Worm (Caenorhabditis elegans) whole organism, young adult: ENCODE data around the gene R13D11.4.

Source experiments
- B0261.1 ChIP-seq: sonication (generic microtip); optimal IDR thresholded peaks from 2 replicates; lab custom pipeline; 2016; ENCODE audit warnings: mild to moderate bottlenecking, missing genetic modification characterization, moderate library complexity, missing compliant biosample characterization
- F22D6.2 ChIP-seq: sonication (generic microtip); optimal IDR thresholded peaks from 2 replicates; lab custom pipeline; 2016; ENCODE audit warnings: mild to moderate bottlenecking, missing genetic modification characterization, missing compliant biosample characterization
- F23B12.7 ChIP-seq: sonication (generic microtip); optimal IDR thresholded peaks from 2 replicates; lab custom pipeline; 2017; ENCODE audit warnings: missing genetic modification characterization, mild to moderate bottlenecking, missing compliant biosample characterization, antibody characterized with exemption, moderate library complexity; ENCODE audit not compliant: insufficient read depth
- F39B2.1 ChIP-seq: fragments of 200-800 bp; sonication (Bioruptor generic); IDR thresholded peaks from 2 replicates; pipeline ENCODE4 v1.3.6; 2022; ENCODE audit warnings: missing genetic modification reagents, missing genetic modification characterization, missing compliant biosample characterization
- K12H6.12 ChIP-seq: fragments of 200-800 bp; sonication (Bioruptor generic); optimal IDR thresholded peaks from 2 replicates; lab custom pipeline; 2018; ENCODE audit warnings: mild to moderate bottlenecking, missing genetic modification characterization, missing compliant biosample characterization
- aptf-2 ChIP-seq: fragments of 200-800 bp; sonication (Bioruptor generic); conservative IDR thresholded peaks from 2 replicates; pipeline ENCODE4 v1.3.6; 2022; ENCODE audit warnings: missing genetic modification reagents, missing genetic modification characterization, missing compliant biosample characterization
- athp-1 ChIP-seq: sonication (generic microtip); optimal IDR thresholded peaks from 2 replicates; lab custom pipeline; 2017; ENCODE audit warnings: mild to moderate bottlenecking, missing genetic modification characterization, missing compliant biosample characterization
- attf-3 ChIP-seq: fragments of 200-800 bp; sonication (Bioruptor generic); conservative IDR thresholded peaks from 2 replicates; pipeline ENCODE4 v1.3.6; 2022; ENCODE audit warnings: missing genetic modification reagents, missing genetic modification characterization, missing compliant biosample characterization
- ceh-100 ChIP-seq: fragments of 200-800 bp; sonication (Bioruptor generic); IDR thresholded peaks from 2 replicates; pipeline ENCODE4 v1.3.6; 2022; ENCODE audit warnings: missing genetic modification reagents, missing genetic modification characterization, missing compliant biosample characterization
- ceh-40 ChIP-seq: fragments of 200-800 bp; sonication (Bioruptor generic); IDR thresholded peaks from 2 replicates; pipeline ENCODE4 v1.3.6; 2022; ENCODE audit warnings: missing genetic modification characterization, missing compliant biosample characterization
- dox-1 ChIP-seq: fragments of 200-800 bp; sonication (Bioruptor generic); IDR thresholded peaks from 2 replicates; pipeline ENCODE4 v1.3.6; 2022; ENCODE audit warnings: missing genetic modification reagents, missing genetic modification characterization, missing compliant biosample characterization
- dpff-1 ChIP-seq: sonication (generic microtip); optimal IDR thresholded peaks from 2 replicates; lab custom pipeline; 2017; ENCODE audit warnings: mild to moderate bottlenecking, missing genetic modification characterization, missing compliant biosample characterization
- dpl-1 ChIP-seq: fragments of 150-350 bp; optimal IDR thresholded peaks from 2 replicates; lab custom pipeline; 2014; ENCODE audit warnings: missing biosample characterization, missing genetic modification reagents, missing genetic modification characterization
- efl-1 ChIP-seq: fragments of 150-350 bp; optimal IDR thresholded peaks from 2 replicates; lab custom pipeline; 2014; ENCODE audit warnings: missing biosample characterization, missing genetic modification reagents, missing genetic modification characterization
- egl-18 ChIP-seq: fragments of 200-800 bp; sonication (Bioruptor generic); IDR thresholded peaks from 2 replicates; pipeline ENCODE4 v1.3.6; 2022; ENCODE audit warnings: missing genetic modification reagents, missing genetic modification characterization, missing compliant biosample characterization
- ets-4 ChIP-seq: fragments of 200-800 bp; sonication (Bioruptor generic); optimal IDR thresholded peaks from 2 replicates; lab custom pipeline; 2018; ENCODE audit warnings: mild to moderate bottlenecking, missing genetic modification characterization, missing compliant biosample characterization
- him-1 ChIP-seq: sonication (generic microtip); optimal IDR thresholded peaks from 2 replicates; lab custom pipeline; 2016; ENCODE audit warnings: missing genotype, missing genetic modification reagents, missing genetic modification characterization, missing compliant biosample characterization
- hlh-26 ChIP-seq: fragments of 200-800 bp; sonication (Bioruptor generic); conservative IDR thresholded peaks from 2 replicates; pipeline ENCODE4 v1.3.6; 2022; ENCODE audit warnings: missing genetic modification reagents, missing genetic modification characterization, missing compliant biosample characterization
- hrde-1 ChIP-seq: sonication (generic microtip); optimal IDR thresholded peaks from 2 replicates; lab custom pipeline; 2016; ENCODE audit warnings: missing genetic modification characterization, mild to moderate bottlenecking, missing compliant biosample characterization, moderate library complexity, missing genotype, missing genetic modification reagents, borderline replicate concordance
- hsf-1 ChIP-seq: fragments of 200-800 bp; sonication (Bioruptor generic); IDR thresholded peaks from 2 replicates; pipeline ENCODE4 v1.3.6; 2022; ENCODE audit warnings: missing genetic modification reagents, missing genetic modification characterization, missing compliant biosample characterization
- lin-35 ChIP-seq, 3 experiments: fragments of 150-350 bp in 2 of 3; sonication (generic microtip) in 1 of 3; optimal IDR thresholded peaks; 2 replicates each; lab custom pipeline; 2014 to 2018; ENCODE audit warnings: missing biosample characterization in 3 of 3, missing genetic modification characterization in 3 of 3, missing genetic modification reagents in 3 of 3
- lin-40 ChIP-seq: sonication (generic microtip); optimal IDR thresholded peaks from 2 replicates; lab custom pipeline; 2016; ENCODE audit warnings: missing genetic modification characterization, mild to moderate bottlenecking, missing compliant biosample characterization, missing genotype, missing genetic modification reagents
- lsl-1 ChIP-seq: fragments of 200-800 bp; sonication (Bioruptor generic); optimal IDR thresholded peaks from 2 replicates; lab custom pipeline; 2018; ENCODE audit warnings: mild to moderate bottlenecking, missing genetic modification characterization, moderate library complexity, missing compliant biosample characterization
- lsy-27 ChIP-seq: sonication (generic microtip); optimal IDR thresholded peaks from 2 replicates; lab custom pipeline; 2017; ENCODE audit warnings: missing genetic modification characterization, mild to moderate bottlenecking, missing compliant biosample characterization, antibody characterized with exemption, missing genotype, borderline replicate concordance; ENCODE audit not compliant: insufficient read depth
- madf-6 ChIP-seq: fragments of 200-800 bp; sonication (Bioruptor generic); IDR thresholded peaks from 2 replicates; pipeline ENCODE4 v1.3.6; 2022; ENCODE audit warnings: missing genetic modification reagents, missing genetic modification characterization, missing compliant biosample characterization
- mcd-1 ChIP-seq: fragments of 200-800 bp; sonication (Bioruptor generic); IDR thresholded peaks from 2 replicates; pipeline ENCODE4 v1.3.6; 2022; ENCODE audit warnings: missing genetic modification reagents, missing genetic modification characterization, missing compliant biosample characterization
- nfya-1 ChIP-seq: sonication (generic microtip); optimal IDR thresholded peaks from 2 replicates; lab custom pipeline; 2017; ENCODE audit warnings: antibody characterized with exemption, missing compliant biosample characterization, missing genetic modification characterization, borderline replicate concordance; ENCODE audit not compliant: insufficient read depth
- nhr-120 ChIP-seq: fragments of 200-800 bp; sonication (Bioruptor generic); IDR thresholded peaks from 2 replicates; pipeline ENCODE4 v1.3.6; 2022; ENCODE audit warnings: missing genetic modification characterization, missing compliant biosample characterization
- nhr-179 ChIP-seq: sonication (generic microtip); optimal IDR thresholded peaks from 2 replicates; lab custom pipeline; 2016; ENCODE audit warnings: mild to moderate bottlenecking, missing genetic modification characterization, missing compliant biosample characterization
- pbrm-1 ChIP-seq: fragments of 200-800 bp; sonication (Bioruptor generic); IDR thresholded peaks from 2 replicates; pipeline ENCODE4 v1.3.6; 2022; ENCODE audit warnings: missing genetic modification reagents, missing genetic modification characterization, missing compliant biosample characterization
- rcor-1 ChIP-seq: fragments of 200-800 bp; sonication (Bioruptor generic); IDR thresholded peaks from 2 replicates; pipeline ENCODE4 v1.3.6; 2022; ENCODE audit warnings: missing genetic modification reagents, missing genetic modification characterization, missing compliant biosample characterization
- repo-1 ChIP-seq: sonication (generic microtip); optimal IDR thresholded peaks from 2 replicates; lab custom pipeline; 2017; ENCODE audit warnings: mild to moderate bottlenecking, missing genetic modification characterization, missing compliant biosample characterization
- sea-2 ChIP-seq: fragments of 200-800 bp; sonication (Bioruptor generic); IDR thresholded peaks from 2 replicates; pipeline ENCODE4 v1.3.6; 2022; ENCODE audit warnings: missing genetic modification characterization, missing compliant biosample characterization
- snpc-1.1 ChIP-seq: sonication (generic microtip); optimal IDR thresholded peaks from 2 replicates; lab custom pipeline; 2017; ENCODE audit warnings: missing genetic modification characterization, mild to moderate bottlenecking, missing compliant biosample characterization, antibody characterized with exemption, moderate library complexity, missing genotype, missing genetic modification reagents; ENCODE audit not compliant: insufficient read depth
- snpc-3.4 ChIP-seq: sonication (generic microtip); optimal IDR thresholded peaks from 2 replicates; lab custom pipeline; 2017; ENCODE audit warnings: missing genetic modification characterization, mild to moderate bottlenecking, missing compliant biosample characterization, antibody characterized with exemption, moderate library complexity, missing genotype, missing genetic modification reagents
- snpc-4 ChIP-seq, 5 experiments: fragments of 150-350 bp in 1 of 5; sonication (generic microtip) in 4 of 5; optimal IDR thresholded peaks; 2 replicates each; lab custom pipeline; 2014 to 2018; ENCODE audit warnings: missing genetic modification characterization in 5 of 5, missing biosample characterization in 3 of 5, antibody characterized with exemption in 2 of 5, mild to moderate bottlenecking in 2 of 5, missing compliant biosample characterization in 2 of 5, missing genotype in 2 of 5, moderate library complexity in 2 of 5, missing genetic modification reagents in 1 of 5
- sptf-2 ChIP-seq: fragments of 200-800 bp; sonication (Bioruptor generic); optimal IDR thresholded peaks from 2 replicates; lab custom pipeline; 2018; ENCODE audit warnings: mild to moderate bottlenecking, missing genetic modification characterization, missing compliant biosample characterization
- tbp1 ChIP-seq: fragments of 200-800 bp; sonication (Bioruptor generic); optimal IDR thresholded peaks from 2 replicates; lab custom pipeline; 2018; ENCODE audit warnings: mild to moderate bottlenecking, missing genetic modification characterization, missing compliant biosample characterization
- tlf-1 ChIP-seq: fragments of 200-800 bp; sonication (Bioruptor generic); optimal IDR thresholded peaks from 2 replicates; lab custom pipeline; 2018; ENCODE audit warnings: mild to moderate bottlenecking, missing genetic modification characterization, missing compliant biosample characterization
- ztf-26 ChIP-seq: sonication (generic microtip); optimal IDR thresholded peaks from 2 replicates; lab custom pipeline; 2017; ENCODE audit warnings: missing genetic modification characterization, missing compliant biosample characterization
- ztf-3 ChIP-seq: fragments of 200-800 bp; sonication (Bioruptor generic); optimal IDR thresholded peaks from 2 replicates; lab custom pipeline; 2018; ENCODE audit warnings: mild to moderate bottlenecking, missing genetic modification characterization, missing compliant biosample characterization

Gene R13D11.4

DNA sequence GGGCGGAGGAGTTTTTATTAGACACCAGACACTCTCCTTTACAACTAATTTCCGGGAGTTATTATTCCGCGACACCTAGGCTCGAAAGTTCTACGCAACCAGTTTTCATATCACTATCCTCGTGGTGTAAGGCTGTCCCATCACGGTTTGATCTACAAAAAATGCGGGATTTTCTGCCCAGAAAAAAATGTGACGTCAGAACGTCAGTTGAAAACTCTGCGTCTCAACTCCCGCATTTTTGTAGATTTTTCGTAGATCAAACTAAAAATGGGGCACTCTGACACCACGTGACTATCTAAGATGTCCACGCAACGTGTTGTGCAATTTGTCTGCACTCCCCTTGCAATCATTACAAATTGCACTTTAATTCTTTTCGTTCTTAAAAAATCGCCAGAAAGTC lies 45.9 kb upstream of the R13D11.4 start, which contains the start of gene str-238:
Gene str-238 (plus strand): TSS at position 301 of the 400 bp plus-strand sequence.
- TF ChIP-seq egl-18 = no peak
- TF ChIP-seq hrde-1 (tag; lab: Kevin White, UChicago) = no peak
- no peak for TF ChIP-seq lsy-27 (tag; lab: Kevin White, UChicago)
- no peak for TF ChIP-seq nhr-120 (GFP tag; lab: Robert Waterston, UW)
- TF ChIP-seq madf-6 (GFP tag; lab: Robert Waterston, UW) = no peak
- TF ChIP-seq lsl-1 (GFP tag; lab: Kevin White, UChicago) = no peak
- TF ChIP-seq dox-1 = no peak
- TF ChIP-seq ceh-40 = no peak
- no peak for TF ChIP-seq dpff-1 (tag; lab: Kevin White, UChicago)
- no peak for TF ChIP-seq nhr-179
- no peak for TF ChIP-seq efl-1 (GFP tag; lab: Kevin White, UChicago)

DNA sequence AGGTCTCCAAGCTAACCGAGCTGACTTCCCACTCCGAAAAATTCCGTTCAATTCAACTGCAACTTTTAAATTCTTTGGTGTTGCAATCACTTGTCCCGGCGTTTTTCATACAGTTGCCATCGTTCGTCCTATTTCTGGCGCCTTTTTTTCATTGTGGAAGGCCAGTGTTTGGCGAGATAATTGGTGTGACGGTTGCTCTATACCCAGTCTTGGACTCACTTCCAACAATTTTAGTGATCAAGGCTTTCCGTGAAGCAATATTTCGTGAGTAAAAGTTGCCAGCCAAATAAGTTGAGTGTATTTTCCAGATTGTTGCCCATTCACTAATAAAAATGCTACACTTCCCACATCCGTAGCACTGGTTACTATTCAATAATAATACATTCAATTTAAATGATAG lies 38.4 kb upstream of the R13D11.4 start:
- no peak for TF ChIP-seq dpl-1
- TF ChIP-seq hlh-26 (GFP tag; lab: Robert Waterston, UW) = no peak
- TF ChIP-seq ztf-3 (GFP tag; lab: Kevin White, UChicago) = no peak
- no peak for TF ChIP-seq K12H6.12 (tag; lab: Kevin White, UChicago)
- no peak for TF ChIP-seq sea-2
- no peak for TF ChIP-seq repo-1 (tag; lab: Kevin White, UChicago)
- TF ChIP-seq dpff-1 (tag; lab: Kevin White, UChicago) = no peak
- no peak for TF ChIP-seq ceh-100 (GFP tag; lab: Robert Waterston, UW)
- no peak for TF ChIP-seq lsl-1 (GFP tag; lab: Kevin White, UChicago)
- no peak for TF ChIP-seq pbrm-1 (GFP tag; lab: Robert Waterston, UW)

DNA sequence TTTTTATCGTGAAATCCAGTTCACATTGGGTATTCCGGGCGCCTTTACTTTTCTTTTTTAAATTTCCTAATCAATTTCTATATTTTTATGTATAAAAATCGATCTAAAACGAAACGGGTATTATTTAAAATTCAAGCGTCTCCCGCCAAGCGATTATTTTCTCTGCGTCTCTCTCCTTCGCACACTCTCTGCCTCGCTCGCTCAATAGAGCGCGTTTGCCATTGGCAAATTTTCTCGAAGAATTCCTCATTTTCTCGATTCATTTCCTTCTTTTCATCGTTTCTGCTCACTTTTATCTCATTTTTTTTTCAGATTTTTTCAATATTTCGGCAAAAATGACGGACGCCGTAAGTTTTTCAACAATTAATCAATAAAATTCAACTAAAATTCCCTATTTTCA lies 37.4 kb upstream of the R13D11.4 start, which contains the start of gene sti-1:
Gene sti-1 (plus strand): TSS at position 263 of the 400 bp plus-strand sequence.
- TF ChIP-seq sptf-2 (GFP tag; lab: Kevin White, UChicago) (no peak), lsy-27 (tag; lab: Kevin White, UChicago) (no peak), F39B2.1 (GFP tag; lab: Robert Waterston, UW) (no peak), tbp1 (peak; percentile 55), mcd-1 (GFP tag; lab: Robert Waterston, UW) (peak; percentile 98), snpc-3.4 (tag; lab: Kevin White, UChicago) (peak; percentile 55), rcor-1 (GFP tag; lab: Robert Waterston, UW) (peak; percentile 64; the same call in 1 of the 2 replicates), B0261.1 (tag; lab: Kevin White, UChicago) (no peak), ztf-26 (tag; lab: Kevin White, UChicago) (peak; percentile 10), tlf-1 (GFP tag; lab: Kevin White, UChicago) (peak; percentile 56), snpc-4 (GFP tag; optimal IDR thresholded peaks at IDR 0.05; lab: Kevin White, UChicago) (no peak), snpc-4 (tag; optimal IDR thresholded peaks at IDR 0.05; lab: Kevin White, UChicago) (peak in 3 of 4 experiments; percentile 23 to 65 (median 61)), dpl-1 (peak; percentile 80), him-1 (tag; lab: Kevin White, UChicago) (peak; percentile 24), aptf-2 (GFP tag; lab: Robert Waterston, UW) (no peak), attf-3 (no peak), ceh-40 (no peak), F22D6.2 (tag; lab: Kevin White, UChicago) (no peak), lin-35 (GFP tag; optimal IDR thresholded peaks at IDR 0.05; lab: Kevin White, UChicago) (peak; percentile 39 to 85 (median 72)), dpff-1 (tag; lab: Kevin White, UChicago) (no peak), athp-1 (tag; lab: Kevin White, UChicago) (no peak), repo-1 (tag; lab: Kevin White, UChicago) (no peak), egl-18 (no peak), lsl-1 (GFP tag; lab: Kevin White, UChicago) (peak; percentile 38), hsf-1 (GFP tag; lab: Robert Waterston, UW) (peak; percentile 98), nfya-1 (no peak), lin-40 (tag; lab: Kevin White, UChicago) (peak; percentile 78), snpc-1.1 (tag; lab: Kevin White, UChicago) (peak; percentile 32), ets-4 (GFP tag; lab: Kevin White, UChicago) (no peak), dox-1 (peak; percentile 66), F23B12.7 (tag; lab: Kevin White, UChicago) (peak; percentile 30), K12H6.12 (tag; lab: Kevin White, UChicago) (peak; percentile 63)
